Worm (Caenorhabditis elegans) whole organism, midembryonic: ENCODE measurements around the gene fbxa-51.

Experiments
- cog-1 ChIP-seq: sonication (generic microtip); optimal IDR thresholded peaks from 2 replicates; lab custom pipeline; 2016; ENCODE audit warnings: missing genetic modification characterization, missing compliant biosample characterization
- flt-1 ChIP-seq: fragments of 200-800 bp; sonication (Bioruptor generic); IDR thresholded peaks from 2 replicates; pipeline ENCODE4 v1.3.6; 2022; ENCODE audit warnings: missing genetic modification characterization, missing compliant biosample characterization
- ztf-23 ChIP-seq: fragments of 200-800 bp; sonication (Bioruptor generic); IDR thresholded peaks from 2 replicates; pipeline ENCODE4 v1.3.6; 2022; ENCODE audit warnings: missing genetic modification reagents, missing genetic modification characterization, missing compliant biosample characterization

ce11 chrIII:919322-919721, 42.7 kb upstream of the fbxa-51 start, which contains the start of gene F23H11.7:
- TF ChIP-seq flt-1 (GFP tag; lab: Robert Waterston, UW) (no peak), ztf-23 (GFP tag; lab: Robert Waterston, UW) (no peak), cog-1 (tag; lab: Kevin White, UChicago) (no peak)
